Comparison of ENCODE assay signal across 2 fruit fly cellular contexts in genomic region chrX:12699095-12699750, dm6.
TF ChIP-seq lines count a peak whose summit lies in the region.

No protein-coding gene starts in this region.

TF ChIP-seq in whole organism, embryonic, 481 proteins besides CTCF, POLR2A, EP300 and RAD21 (continued from another document and continues in another):
- peak; percentile 33 for TF ChIP-seq pnt (GFP tag; optimal IDR thresholded peaks at IDR 0.05; lab: Kevin White, UChicago)
- TF ChIP-seq maf-S (GFP tag; optimal IDR thresholded peaks at IDR 0.05; lab: Kevin White, UChicago) = no peak
- TF ChIP-seq Sox102F (GFP tag; optimal IDR thresholded peaks at IDR 0.05; lab: Kevin White, UChicago) = peak; percentile 48
- TF ChIP-seq CG6765 (GFP tag; optimal IDR thresholded peaks at IDR 0.05; lab: Kevin White, UChicago) = no peak
- TF ChIP-seq lab (GFP tag; optimal IDR thresholded peaks at IDR 0.05; lab: Kevin White, UChicago) = peak; percentile 55
- no peak for TF ChIP-seq ATbp (GFP tag; optimal IDR thresholded peaks at IDR 0.05; lab: Kevin White, UChicago)
- no peak for TF ChIP-seq Hand (GFP tag; optimal IDR thresholded peaks at IDR 0.05; lab: Kevin White, UChicago)
- no peak for TF ChIP-seq gcm2 (GFP tag; optimal IDR thresholded peaks at IDR 0.05; lab: Kevin White, UChicago)
- no peak for TF ChIP-seq unc-4 (GFP tag; IDR thresholded peaks at IDR 0.05; lab: Robert Waterston, UW; ENCODE audit: partially characterized antibody)
- TF ChIP-seq CG34376 (GFP tag; optimal IDR thresholded peaks at IDR 0.05; lab: Kevin White, UChicago) = no peak
- TF ChIP-seq zf30C (GFP tag; optimal IDR thresholded peaks at IDR 0.05; lab: Kevin White, UChicago) = peak; percentile 26
- 0 out of 2 replicates have a peak, but pooled peaks have one; percentile 44 for TF ChIP-seq lmd (GFP tag; IDR thresholded peaks at IDR 0.05; lab: Robert Waterston, UW)
- no peak for TF ChIP-seq yki (optimal IDR thresholded peaks at IDR 0.05; lab: Kevin White, UChicago)
- TF ChIP-seq CG12104 (GFP tag; optimal IDR thresholded peaks at IDR 0.05; lab: Kevin White, UChicago) = peak; percentile 29
- TF ChIP-seq wdn (GFP tag; IDR thresholded peaks at IDR 0.05; lab: Robert Waterston, UW) = no peak
- TF ChIP-seq CG14441 (GFP tag; IDR thresholded peaks at IDR 0.05; lab: Robert Waterston, UW) = 0 out of 2 replicates have a peak, but pooled peaks have one; percentile 20
- TF ChIP-seq B-H2 (GFP tag; optimal IDR thresholded peaks at IDR 0.05; lab: Kevin White, UChicago) = no peak
- TF ChIP-seq sens-2 (GFP tag; IDR thresholded peaks at IDR 0.05; lab: Robert Waterston, UW) = no peak
- TF ChIP-seq Vsx1 (GFP tag; optimal IDR thresholded peaks at IDR 0.05; lab: Kevin White, UChicago) = no peak
- TF ChIP-seq Gug (GFP tag; IDR thresholded peaks at IDR 0.05; lab: Robert Waterston, UW) = no peak
- TF ChIP-seq CG4404 (GFP tag; IDR thresholded peaks at IDR 0.05; lab: Robert Waterston, UW) = no peak
- peak; percentile 20; the same call in 2 of the 3 replicates for TF ChIP-seq tgo (GFP tag; IDR thresholded peaks at IDR 0.05; lab: Robert Waterston, UW)
- TF ChIP-seq sqz (GFP tag; optimal IDR thresholded peaks at IDR 0.05; lab: Kevin White, UChicago) = peak; percentile 21
- 0 out of 4 replicates have a peak, but pooled peaks have one; percentile 34 for TF ChIP-seq chinmo (GFP tag; IDR thresholded peaks at IDR 0.05; lab: Robert Waterston, UW; ENCODE audit: partially characterized antibody)
- TF ChIP-seq da (GFP tag; optimal IDR thresholded peaks at IDR 0.05; lab: Kevin White, UChicago) = no peak
- TF ChIP-seq btn (GFP tag; optimal IDR thresholded peaks at IDR 0.05; lab: Kevin White, UChicago) = no peak
- peak; percentile 17 for TF ChIP-seq CG1832 (GFP tag; optimal IDR thresholded peaks at IDR 0.05; lab: Kevin White, UChicago)
- TF ChIP-seq Dip2 (GFP tag; IDR thresholded peaks at IDR 0.05; lab: Robert Waterston, UW) = no peak
- no peak for TF ChIP-seq emc (GFP tag; optimal IDR thresholded peaks at IDR 0.05; lab: Kevin White, UChicago)
- TF ChIP-seq TFAM (GFP tag; optimal IDR thresholded peaks at IDR 0.05; lab: Kevin White, UChicago) = no peak
- TF ChIP-seq BEAF-32 (GFP tag; optimal IDR thresholded peaks at IDR 0.05; lab: Kevin White, UChicago) = no peak
- TF ChIP-seq E2f1 (GFP tag; IDR thresholded peaks at IDR 0.05; lab: Robert Waterston, UW) = peak; percentile 27; the same call in 1 of the 2 replicates
- TF ChIP-seq MBD-R2 (GFP tag; IDR thresholded peaks at IDR 0.05; lab: Robert Waterston, UW) = no peak
- TF ChIP-seq CrebB (tag; optimal IDR thresholded peaks at IDR 0.05; lab: Kevin White, UChicago) = no peak
- no peak for TF ChIP-seq Bgb (GFP tag; IDR thresholded peaks at IDR 0.05; lab: Robert Waterston, UW; ENCODE audit: partially characterized antibody)
- TF ChIP-seq Fer3 (tag; optimal IDR thresholded peaks at IDR 0.05; lab: Kevin White, UChicago) = peak; percentile 19
- peak; percentile 24 for TF ChIP-seq bcd (GFP tag; optimal IDR thresholded peaks at IDR 0.05; lab: Kevin White, UChicago)
- no peak for TF ChIP-seq croc (GFP tag; conservative IDR thresholded peaks at IDR 0.05; lab: Robert Waterston, UW)
- peak; percentile 27 for TF ChIP-seq nom (GFP tag; optimal IDR thresholded peaks at IDR 0.05; lab: Kevin White, UChicago)
- TF ChIP-seq fru (optimal IDR thresholded peaks at IDR 0.05; lab: Kevin White, UChicago) = no peak
- no peak for TF ChIP-seq Tbp (GFP tag; optimal IDR thresholded peaks at IDR 0.05; lab: Kevin White, UChicago)
- no peak for TF ChIP-seq CG1603 (tag; optimal IDR thresholded peaks at IDR 0.05; lab: Kevin White, UChicago)
- TF ChIP-seq CG3065 (GFP tag; optimal IDR thresholded peaks at IDR 0.05; lab: Kevin White, UChicago) = no peak
- no peak for TF ChIP-seq abd-A (tag; optimal IDR thresholded peaks at IDR 0.05; lab: Kevin White, UChicago)
- TF ChIP-seq CG12744 (GFP tag; optimal IDR thresholded peaks at IDR 0.05; lab: Kevin White, UChicago) = no peak
- no peak for TF ChIP-seq CG9215 (GFP tag; IDR thresholded peaks at IDR 0.05; lab: Robert Waterston, UW)
- no peak for TF ChIP-seq CG15011 (GFP tag; optimal IDR thresholded peaks at IDR 0.05; lab: Kevin White, UChicago)
- TF ChIP-seq ap (GFP tag; IDR thresholded peaks at IDR 0.05; lab: Robert Waterston, UW) = no peak
- TF ChIP-seq Trl (optimal IDR thresholded peaks at IDR 0.05; lab: Kevin White, UChicago) = peak; percentile 48 to 54
- peak; percentile 15 for TF ChIP-seq Trl (GFP tag; optimal IDR thresholded peaks at IDR 0.05; lab: Kevin White, UChicago)
- peak; percentile 26 for TF ChIP-seq ind (GFP tag; optimal IDR thresholded peaks at IDR 0.05; lab: Kevin White, UChicago)
- no peak for TF ChIP-seq prd (optimal IDR thresholded peaks at IDR 0.05; lab: Kevin White, UChicago)
- TF ChIP-seq prd (GFP tag; IDR thresholded peaks at IDR 0.05; lab: Robert Waterston, UW) = peak; percentile 73; the same call in 2 of the 3 replicates
- no peak for TF ChIP-seq Ets97D (GFP tag; optimal IDR thresholded peaks at IDR 0.05; lab: Kevin White, UChicago)
- TF ChIP-seq cg (GFP tag; optimal IDR thresholded peaks at IDR 0.05; lab: Kevin White, UChicago) = peak; percentile 51
- TF ChIP-seq hkb (optimal IDR thresholded peaks at IDR 0.05; lab: Kevin White, UChicago) = no peak
- TF ChIP-seq hkb (GFP tag; IDR thresholded peaks at IDR 0.05; lab: Robert Waterston, UW) = peak; percentile 54; the same call in 1 of the 2 replicates
- TF ChIP-seq CG16815 (GFP tag; optimal IDR thresholded peaks at IDR 0.05; lab: Kevin White, UChicago) = peak; percentile 9
- TF ChIP-seq cad (GFP tag; optimal IDR thresholded peaks at IDR 0.05; lab: Kevin White, UChicago) = no peak
- TF ChIP-seq Pdp1 (GFP tag; optimal IDR thresholded peaks at IDR 0.05; lab: Kevin White, UChicago) = peak; percentile 23 to 43
- no peak for TF ChIP-seq mld (GFP tag; IDR thresholded peaks at IDR 0.05; lab: Robert Waterston, UW; ENCODE audit: partially characterized antibody)
- TF ChIP-seq CG10979 (tag; optimal IDR thresholded peaks at IDR 0.05; lab: Kevin White, UChicago) = peak; percentile 55
- no peak for TF ChIP-seq CG10654 (GFP tag; optimal IDR thresholded peaks at IDR 0.05; lab: Kevin White, UChicago)
- TF ChIP-seq D19A (tag; optimal IDR thresholded peaks at IDR 0.05; lab: Kevin White, UChicago) = no peak
- peak; percentile 52; the same call in 1 of the 2 replicates for TF ChIP-seq Ada2b (GFP tag; IDR thresholded peaks at IDR 0.05; lab: Robert Waterston, UW)
- no peak for TF ChIP-seq Fer2 (tag; optimal IDR thresholded peaks at IDR 0.05; lab: Kevin White, UChicago)
- no peak for TF ChIP-seq Bdp1 (GFP tag; optimal IDR thresholded peaks at IDR 0.05; lab: Kevin White, UChicago)

TF ChIP-seq in whole organism, prepupa, 60 proteins besides CTCF, POLR2A, EP300 and RAD21 (continued from another document):
- TF ChIP-seq CG9139 (GFP tag; optimal IDR thresholded peaks at IDR 0.05; lab: Kevin White, UChicago) (peak; percentile 41), Blimp-1 (GFP tag; optimal IDR thresholded peaks at IDR 0.05; lab: Kevin White, UChicago) (peak; percentile 24), dac (GFP tag; optimal IDR thresholded peaks at IDR 0.05; lab: Kevin White, UChicago) (no peak), fd85E (GFP tag; optimal IDR thresholded peaks at IDR 0.05; lab: Kevin White, UChicago) (no peak), eg (GFP tag; IDR thresholded peaks at IDR 0.05; lab: Robert Waterston, UW) (peak; percentile 47; the same call in 1 of the 3 replicates), CG32006 (GFP tag; optimal IDR thresholded peaks at IDR 0.05; lab: Kevin White, UChicago) (peak; percentile 42), CG3032 (tag; optimal IDR thresholded peaks at IDR 0.05; lab: Kevin White, UChicago) (peak; percentile 70), Eip93F (GFP tag; optimal IDR thresholded peaks at IDR 0.05; lab: Kevin White, UChicago) (no peak), salr (GFP tag; optimal IDR thresholded peaks at IDR 0.05; lab: Kevin White, UChicago) (peak; percentile 22 to 30), CG6808 (GFP tag; optimal IDR thresholded peaks at IDR 0.05; lab: Kevin White, UChicago) (peak; percentile 63), net (GFP tag; optimal IDR thresholded peaks at IDR 0.05; lab: Kevin White, UChicago) (peak; percentile 43), CG1621 (tag; optimal IDR thresholded peaks at IDR 0.05; lab: Kevin White, UChicago) (peak; percentile 27), Sox15 (GFP tag; optimal IDR thresholded peaks at IDR 0.05; lab: Kevin White, UChicago) (peak; percentile 9), Hr39 (GFP tag; optimal IDR thresholded peaks at IDR 0.05; lab: Kevin White, UChicago) (peak; percentile 59), acj6 (GFP tag; optimal IDR thresholded peaks at IDR 0.05; lab: Kevin White, UChicago) (peak; percentile 61), fd59A (GFP tag; optimal IDR thresholded peaks at IDR 0.05; lab: Kevin White, UChicago) (peak; percentile 48), dsx (GFP tag; optimal IDR thresholded peaks at IDR 0.05; lab: Kevin White, UChicago; ENCODE audit: poor library complexity, severe bottlenecking) (peak; percentile 56), ss (GFP tag; optimal IDR thresholded peaks at IDR 0.05; lab: Kevin White, UChicago) (peak; percentile 48 to 71), Hr4 (GFP tag; optimal IDR thresholded peaks at IDR 0.05; lab: Kevin White, UChicago) (peak; percentile 35), Ets21C (GFP tag; optimal IDR thresholded peaks at IDR 0.05; lab: Kevin White, UChicago) (peak; percentile 21), CG16779 (tag; optimal IDR thresholded peaks at IDR 0.05; lab: Kevin White, UChicago) (peak; percentile 27), CG10669 (GFP tag; optimal IDR thresholded peaks at IDR 0.05; lab: Kevin White, UChicago) (peak; percentile 70), CG10631 (GFP tag; optimal IDR thresholded peaks at IDR 0.05; lab: Kevin White, UChicago) (peak; percentile 54), vri (GFP tag; optimal IDR thresholded peaks at IDR 0.05; lab: Kevin White, UChicago) (no peak), CG11902 (GFP tag; optimal IDR thresholded peaks at IDR 0.05; lab: Kevin White, UChicago) (peak; percentile 16), CG31627 (GFP tag; optimal IDR thresholded peaks at IDR 0.05; lab: Kevin White, UChicago) (peak; percentile 64), CG8632 (GFP tag; optimal IDR thresholded peaks at IDR 0.05; lab: Kevin White, UChicago) (peak; percentile 62), Hr38 (GFP tag; optimal IDR thresholded peaks at IDR 0.05; lab: Kevin White, UChicago) (no peak), CG34406 (GFP tag; optimal IDR thresholded peaks at IDR 0.05; lab: Kevin White, UChicago) (peak; percentile 55), spab (GFP tag; optimal IDR thresholded peaks at IDR 0.05; lab: Kevin White, UChicago) (peak; percentile 54), pdm3 (GFP tag; optimal IDR thresholded peaks at IDR 0.05; lab: Kevin White, UChicago) (peak; percentile 57), Eip75B (GFP tag; optimal IDR thresholded peaks at IDR 0.05; lab: Kevin White, UChicago) (peak; percentile 63), achi (GFP tag; optimal IDR thresholded peaks at IDR 0.05; lab: Kevin White, UChicago) (peak; percentile 47), OdsH (GFP tag; optimal IDR thresholded peaks at IDR 0.05; lab: Kevin White, UChicago) (peak; percentile 57), esn (GFP tag; optimal IDR thresholded peaks at IDR 0.05; lab: Kevin White, UChicago) (peak; percentile 72), CG7368 (GFP tag; optimal IDR thresholded peaks at IDR 0.05; lab: Kevin White, UChicago) (peak; percentile 27), Ets96B (tag; optimal IDR thresholded peaks at IDR 0.05; lab: Kevin White, UChicago) (peak; percentile 61), CG6163 (GFP tag; IDR thresholded peaks at IDR 0.05; lab: Robert Waterston, UW) (peak; percentile 83)
